Worm (Caenorhabditis elegans) whole organism, L4/young adult: Measurements from ENCODE around the gene B0280.9.

Experiments used
- W03F9.2 ChIP-seq: fragments of 150-350 bp; optimal IDR thresholded peaks from 2 replicates; lab custom pipeline; 2014; ENCODE audit warnings: missing biosample characterization, missing genetic modification characterization
- dao-5 ChIP-seq: sonication (generic microtip); optimal IDR thresholded peaks from 2 replicates; lab custom pipeline; 2016; ENCODE audit warnings: missing genotype, missing genetic modification characterization, moderate library complexity, missing compliant biosample characterization
- him-1 ChIP-seq: sonication (generic microtip); optimal IDR thresholded peaks from 2 replicates; lab custom pipeline; 2016; ENCODE audit warnings: missing genotype, missing genetic modification reagents, missing genetic modification characterization, missing compliant biosample characterization

DNA sequence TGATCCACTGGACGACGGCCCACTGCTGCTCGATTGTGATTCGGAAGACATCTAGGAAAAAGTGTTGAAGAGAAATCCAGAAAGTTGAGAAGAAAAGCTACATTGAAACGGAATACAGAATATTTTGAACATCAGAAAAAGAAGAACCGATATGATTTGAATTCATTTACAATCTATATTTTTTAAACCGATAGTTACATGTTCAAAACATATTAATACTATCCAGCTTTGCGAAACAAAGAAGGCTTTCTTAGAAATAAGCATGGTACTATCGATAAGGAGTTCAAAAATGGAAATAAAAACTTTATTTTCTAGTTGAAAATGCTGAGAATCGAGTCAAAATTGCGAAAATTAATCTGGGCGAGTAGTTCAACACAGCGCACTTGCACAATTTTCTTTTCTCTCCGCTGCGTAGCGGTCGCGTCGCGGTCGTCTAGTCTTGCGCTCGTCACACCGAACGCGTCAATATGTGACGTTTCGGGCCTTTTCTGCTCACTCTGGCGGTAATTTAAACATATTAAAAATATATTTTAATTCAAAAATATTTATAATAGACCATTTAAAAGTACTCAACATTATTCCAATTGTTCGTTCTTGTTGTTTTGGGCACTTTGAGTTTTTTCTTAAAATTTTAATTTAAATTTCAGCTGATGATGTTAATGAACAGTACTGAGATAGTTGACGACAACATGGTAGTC is 39.5 kb upstream of the B0280.9 start, which contains the start of the genes syf-2 and K04G7.1:
- TF ChIP-seq him-1 (tag; lab: Kevin White, UChicago) (peak; percentile 75), W03F9.2 (peak; percentile 95), dao-5 (tag; lab: Kevin White, UChicago) (no peak)
